Fruit fly (Drosophila melanogaster) whole organism, wandering third instar larva: ENCODE results near the gene CG4199.
A peak's percentile ranks its signal among the peaks of the same experiment; 100 is the strongest.

Experiments
- CG9705 ChIP-seq: fragments of 200-800 bp; sonication (Bioruptor generic); optimal IDR thresholded peaks from 2 replicates; lab custom pipeline; 2018; ENCODE audit warnings: missing biosample characterization, mild to moderate bottlenecking, missing genetic modification characterization
- Dfd ChIP-seq: fragments of >200 bp; optimal IDR thresholded peaks from 2 replicates; lab custom pipeline; 2017; ENCODE audit warnings: missing biosample characterization, missing genetic modification characterization
- Dif ChIP-seq: fragments of 200-275, 200-300 bp; sonication (Bioruptor generic); optimal IDR thresholded peaks from 2 replicates; lab custom pipeline; 2018; ENCODE audit warnings: missing biosample characterization, missing genetic modification characterization; ENCODE audit not compliant: partially characterized antibody
- GATAd ChIP-seq: sonication (Bioruptor generic); optimal IDR thresholded peaks from 2 replicates; lab custom pipeline; 2016; ENCODE audit warnings: missing biosample characterization, missing genetic modification characterization
- HLH106 ChIP-seq: fragments of 200-800 bp; optimal IDR thresholded peaks from 3 replicates; lab custom pipeline; 2019; ENCODE audit warnings: missing biosample characterization, mild to moderate bottlenecking, missing genetic modification characterization, moderate library complexity
- Hnf4 ChIP-seq: fragments of 200-800 bp; sonication (Bioruptor generic); optimal IDR thresholded peaks from 2 replicates; lab custom pipeline; 2016; ENCODE audit warnings: missing biosample characterization, mild to moderate bottlenecking, missing genetic modification characterization
- Hr78 ChIP-seq: fragments of >200 bp; optimal IDR thresholded peaks from 2 replicates; lab custom pipeline; 2017; ENCODE audit warnings: missing biosample characterization, missing genetic modification characterization
- Hr83 ChIP-seq: fragments of 200-300 bp; sonication (Bioruptor generic); optimal IDR thresholded peaks from 2 replicates; lab custom pipeline; 2016; ENCODE audit warnings: missing biosample characterization, mild to moderate bottlenecking, missing genetic modification characterization, moderate library complexity; ENCODE audit not compliant: poor library complexity, severe bottlenecking
- Jra ChIP-seq: sonication (Bioruptor generic); optimal IDR thresholded peaks from 2 replicates; lab custom pipeline; 2016; ENCODE audit warnings: missing biosample characterization, missing genetic modification characterization
- Mio ChIP-seq: sonication (Bioruptor generic); optimal IDR thresholded peaks from 2 replicates; lab custom pipeline; 2016; ENCODE audit warnings: missing biosample characterization, missing genetic modification characterization
- Myc ChIP-seq: fragments of >200 bp; optimal IDR thresholded peaks from 2 replicates; lab custom pipeline; 2017
- N ChIP-seq: fragments of >200 bp; optimal IDR thresholded peaks from 2 replicates; lab custom pipeline; 2018; ENCODE audit warnings: missing biosample characterization, missing external identifiers, missing genetic modification characterization
- OdsH ChIP-seq: fragments of 200-800 bp; sonication (Bioruptor generic); optimal IDR thresholded peaks from 2 replicates; lab custom pipeline; 2016; ENCODE audit warnings: missing biosample characterization, mild to moderate bottlenecking, missing genetic modification characterization
- Rel ChIP-seq, 2 experiments: fragments of 200-800 bp; sonication (Bioruptor generic) in 1 of 2; optimal IDR thresholded peaks; 2 replicates in 1 of 2; 3 replicates in 1 of 2; lab custom pipeline; 2016 to 2019; ENCODE audit warnings: mild to moderate bottlenecking in 2 of 2, missing biosample characterization in 2 of 2, missing genetic modification characterization in 2 of 2, moderate library complexity in 1 of 2
- Sp1 ChIP-seq: fragments of 200-800 bp; sonication (Bioruptor generic); optimal IDR thresholded peaks from 3 replicates; lab custom pipeline; 2019; ENCODE audit warnings: missing biosample characterization, mild to moderate bottlenecking, missing genetic modification characterization, moderate library complexity
- br ChIP-seq: fragments of 200-800 bp; sonication (Bioruptor generic); optimal IDR thresholded peaks from 2 replicates; lab custom pipeline; 2016; ENCODE audit warnings: missing biosample characterization, missing genetic modification characterization
- brk ChIP-seq: fragments of 200-800 bp; sonication (Bioruptor generic); optimal IDR thresholded peaks from 2 replicates; lab custom pipeline; 2016; ENCODE audit warnings: missing biosample characterization, mild to moderate bottlenecking, missing genetic modification characterization
- dl ChIP-seq, 2 experiments: fragments of 175-275, 200-275 bp in 1 of 2; fragments of 200-275 bp in 1 of 2; sonication (Bioruptor generic); optimal IDR thresholded peaks; lab custom pipeline; 2018; ENCODE audit warnings: mild to moderate bottlenecking in 2 of 2, missing biosample characterization in 2 of 2, missing genetic modification characterization in 2 of 2, moderate library complexity in 2 of 2; ENCODE audit not compliant: partially characterized antibody in 2 of 2, insufficient read depth in 1 of 2
- dmrt93B ChIP-seq: fragments of 200-800 bp; sonication (Bioruptor generic); optimal IDR thresholded peaks from 2 replicates; lab custom pipeline; 2018; ENCODE audit warnings: missing biosample characterization, mild to moderate bottlenecking, missing genetic modification characterization
- dsf ChIP-seq: sonication (Bioruptor generic); optimal IDR thresholded peaks from 2 replicates; lab custom pipeline; 2016; ENCODE audit warnings: missing biosample characterization, missing genetic modification characterization, borderline replicate concordance
- ey ChIP-seq: fragments of 200-800 bp; sonication (Bioruptor generic); optimal IDR thresholded peaks from 2 replicates; lab custom pipeline; 2016; ENCODE audit warnings: missing biosample characterization, missing genetic modification characterization
- foxo ChIP-seq, 2 experiments: fragments of 200-800 bp; sonication (Bioruptor generic); optimal IDR thresholded peaks; 2 replicates in 1 of 2; 3 replicates in 1 of 2; lab custom pipeline; 2016 to 2017; ENCODE audit warnings: missing biosample characterization in 2 of 2, missing genetic modification characterization in 2 of 2
- h ChIP-seq: fragments of 200-800 bp; sonication (Bioruptor generic); optimal IDR thresholded peaks from 3 replicates; lab custom pipeline; 2016; ENCODE audit warnings: missing biosample characterization, mild to moderate bottlenecking, missing genetic modification characterization
- jim ChIP-seq: fragments of 175-275, 200-325 bp; sonication (Bioruptor generic); optimal IDR thresholded peaks from 2 replicates; lab custom pipeline; 2016; ENCODE audit warnings: missing biosample characterization, mild to moderate bottlenecking, missing genetic modification characterization
- lola ChIP-seq: fragments of >200 bp; optimal IDR thresholded peaks from 2 replicates; lab custom pipeline; 2017; ENCODE audit warnings: missing biosample characterization, missing genetic modification characterization
- pan ChIP-seq: fragments of >200 bp; optimal IDR thresholded peaks from 2 replicates; lab custom pipeline; 2017
- psq ChIP-seq: fragments of 200-800 bp; sonication (Bioruptor generic); optimal IDR thresholded peaks from 3 replicates; lab custom pipeline; 2017; ENCODE audit warnings: missing biosample characterization, mild to moderate bottlenecking, missing genetic modification characterization, moderate library complexity
- rgr ChIP-seq: fragments of 200-800 bp; sonication (Bioruptor generic); optimal IDR thresholded peaks from 3 replicates; lab custom pipeline; 2016; ENCODE audit warnings: missing biosample characterization, mild to moderate bottlenecking, missing genetic modification characterization
- sage ChIP-seq: fragments of 200-800 bp; sonication (Bioruptor generic); optimal IDR thresholded peaks from 2 replicates; lab custom pipeline; 2016; ENCODE audit warnings: missing biosample characterization, mild to moderate bottlenecking, missing genetic modification characterization
- sv ChIP-seq: fragments of 200-800 bp; sonication (Bioruptor generic); optimal IDR thresholded peaks from 3 replicates; lab custom pipeline; 2016; ENCODE audit warnings: missing biosample characterization, missing genetic modification characterization
- tai ChIP-seq: sonication (Bioruptor generic); optimal IDR thresholded peaks from 2 replicates; lab custom pipeline; 2016; ENCODE audit warnings: missing biosample characterization, missing genetic modification characterization
- usp ChIP-seq: fragments of >200 bp; optimal IDR thresholded peaks from 2 replicates; lab custom pipeline; 2017; ENCODE audit warnings: missing biosample characterization, missing genetic modification characterization
- woc ChIP-seq: sonication (Bioruptor generic); optimal IDR thresholded peaks from 2 replicates; lab custom pipeline; 2016; ENCODE audit warnings: missing biosample characterization, mild to moderate bottlenecking, missing genetic modification characterization

Gene CG4199

dm6 chrX:2098267-2098666, 25.0 kb upstream of the CG4199 start:
- TF ChIP-seq jim = no peak
- TF ChIP-seq Myc (lab: Kevin White, UChicago) = no peak
- no peak for TF ChIP-seq N (GFP tag; lab: Kevin White, UChicago)
- TF ChIP-seq Dfd (GFP tag; lab: Kevin White, UChicago) = no peak
- no peak for TF ChIP-seq Jra
- no peak for TF ChIP-seq Dif (GFP tag; lab: Kevin White, UChicago)
- TF ChIP-seq Hr78 = no peak
- no peak for TF ChIP-seq br (GFP tag; lab: Kevin White, UChicago)
- no peak for TF ChIP-seq Sp1 (GFP tag; lab: Kevin White, UChicago)
- no peak for TF ChIP-seq Rel (GFP tag; optimal IDR thresholded peaks at IDR 0.05; lab: Kevin White, UChicago)
- TF ChIP-seq Rel (tag; optimal IDR thresholded peaks at IDR 0.05; lab: Kevin White, UChicago) = no peak
- TF ChIP-seq dsf = no peak
- TF ChIP-seq OdsH (GFP tag; lab: Kevin White, UChicago) = no peak
- TF ChIP-seq brk = no peak

dm6 chrX:2096341-2096740, 23.1 kb upstream of the CG4199 start:
- no peak for TF ChIP-seq woc (GFP tag; lab: Kevin White, UChicago)
- no peak for TF ChIP-seq h (GFP tag; lab: Kevin White, UChicago)
- no peak for TF ChIP-seq dl (GFP tag; optimal IDR thresholded peaks at IDR 0.05; lab: Kevin White, UChicago; ENCODE audit: insufficient read depth in 1 of 2, partially characterized antibody in 2 of 2)
- TF ChIP-seq usp = no peak
- TF ChIP-seq OdsH (GFP tag; lab: Kevin White, UChicago) = no peak
- no peak for TF ChIP-seq lola (GFP tag; lab: Kevin White, UChicago)
- no peak for TF ChIP-seq jim
- TF ChIP-seq GATAd (GFP tag; lab: Kevin White, UChicago) = no peak
- TF ChIP-seq Mio (GFP tag; lab: Kevin White, UChicago) = no peak
- TF ChIP-seq sage = no peak

- TF ChIP-seq Sp1 (GFP tag; lab: Kevin White, UChicago) = peak; percentile 63
- TF ChIP-seq sage = no peak
- TF ChIP-seq sv (GFP tag; lab: Kevin White, UChicago) = peak; percentile 34
- TF ChIP-seq lola (GFP tag; lab: Kevin White, UChicago) = no peak
- peak; percentile 75 for TF ChIP-seq N (GFP tag; lab: Kevin White, UChicago)
- TF ChIP-seq h (GFP tag; lab: Kevin White, UChicago) = peak; percentile 23
- no peak for TF ChIP-seq GATAd (GFP tag; lab: Kevin White, UChicago)
- no peak for TF ChIP-seq pan
- TF ChIP-seq jim = peak; percentile 92
- peak; percentile 18 for TF ChIP-seq Hr83
- TF ChIP-seq dmrt93B (GFP tag; lab: Kevin White, UChicago) = no peak
- no peak for TF ChIP-seq tai (GFP tag; lab: Kevin White, UChicago)
- no peak for TF ChIP-seq dl (GFP tag; optimal IDR thresholded peaks at IDR 0.05; lab: Kevin White, UChicago; ENCODE audit: insufficient read depth in 1 of 2, partially characterized antibody in 2 of 2)
- TF ChIP-seq rgr (GFP tag; lab: Kevin White, UChicago) = peak; percentile 1
- no peak for TF ChIP-seq Rel (GFP tag; optimal IDR thresholded peaks at IDR 0.05; lab: Kevin White, UChicago)
- peak; percentile 3 for TF ChIP-seq Rel (tag; optimal IDR thresholded peaks at IDR 0.05; lab: Kevin White, UChicago)
- peak; percentile 91 for TF ChIP-seq Hnf4 (GFP tag; lab: Kevin White, UChicago)
- TF ChIP-seq Dfd (GFP tag; lab: Kevin White, UChicago) = peak; percentile 82
- TF ChIP-seq Jra = peak; percentile 35
- peak; percentile 5 for TF ChIP-seq HLH106
- TF ChIP-seq psq (GFP tag; lab: Kevin White, UChicago) = peak; percentile 33
- peak in 1 of 2 experiments; percentile 50 for TF ChIP-seq foxo (GFP tag; optimal IDR thresholded peaks at IDR 0.05; lab: Kevin White, UChicago)
- no peak for TF ChIP-seq ey
- TF ChIP-seq, all 38 proteins: peak for 14
Observed at dm6 chrX:2094072-2094761, 20.9 kb upstream of the CG4199 start, which contains the start of gene csw. csw (plus strand) TSS chrX:2094234.

dm6 chrX:2089812-2090211, 16.5 kb upstream of the CG4199 start:
- no peak for TF ChIP-seq CG9705 (GFP tag; lab: Kevin White, UChicago)
